Worm (Caenorhabditis elegans): Measurements from ENCODE around the gene nas-20.
A peak's percentile ranks its signal among the peaks of the same experiment; 100 is the strongest.

The nas-20 gene

ce11 chrV:11503081-11503751, 31.1 kb upstream of the nas-20 start, which contains the start of gene C55A6.12 (continued):
- TF ChIP-seq ceh-27 (GFP tag; optimal IDR thresholded peaks at IDR 0.05) (no peak), hrde-1 (tag; optimal IDR thresholded peaks at IDR 0.05; ENCODE audit: borderline replicate concordance) (no peak)

DNA sequence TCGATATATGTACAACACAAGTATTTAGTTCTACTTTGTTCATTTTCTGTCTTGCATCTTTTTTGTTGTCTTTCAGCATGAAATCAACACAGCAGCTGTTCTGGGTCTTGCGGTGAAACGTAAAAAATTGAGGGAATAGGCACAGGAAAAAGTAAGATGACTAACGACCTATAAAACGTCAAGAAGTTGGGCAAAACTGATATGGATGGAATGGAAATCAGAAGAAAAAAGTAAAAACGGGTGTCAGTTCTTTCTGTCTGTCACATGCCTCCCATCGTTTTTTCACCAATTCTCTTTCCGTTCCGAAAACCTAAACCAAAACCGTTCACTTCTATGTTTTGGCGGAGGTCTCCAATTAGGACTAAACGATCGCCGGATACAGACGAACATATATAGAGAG, 28.9 kb upstream of the nas-20 start:
- TF ChIP-seq athp-1 (tag; optimal IDR thresholded peaks at IDR 0.05) (no peak), nhr-80 (tag; optimal IDR thresholded peaks at IDR 0.05) (peak; percentile 60)

DNA sequence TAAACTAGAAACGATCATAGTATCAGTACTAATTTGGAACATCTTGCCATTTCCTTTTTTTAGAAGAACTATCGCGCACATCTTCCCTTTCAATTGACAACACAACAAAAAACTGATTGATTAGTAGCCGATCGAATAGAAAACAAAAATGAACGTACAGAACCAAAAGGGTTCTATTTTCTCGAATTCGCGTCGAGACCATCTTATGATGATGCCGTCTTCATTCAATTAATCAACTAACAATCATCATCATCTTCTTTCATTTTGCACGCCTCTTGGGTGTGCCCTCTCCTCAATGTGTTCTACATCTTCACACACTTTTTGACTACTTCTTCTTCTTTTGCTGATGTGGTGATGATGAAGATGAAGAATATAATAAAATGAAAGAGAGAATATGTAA, 27.7 kb upstream of the nas-20 start:
- TF ChIP-seq lag-1 (GFP tag; IDR thresholded peaks at IDR 0.05) (no peak), somi-1 (GFP tag; optimal IDR thresholded peaks at IDR 0.05) (peak; percentile 10), B0261.1 (tag; optimal IDR thresholded peaks at IDR 0.05) (no peak), zim-3 (tag; optimal IDR thresholded peaks at IDR 0.05) (no peak)

- TF ChIP-seq efl-1 (GFP tag; optimal IDR thresholded peaks at IDR 0.05) (no peak), ZK185.1 (tag; optimal IDR thresholded peaks at IDR 0.05; ENCODE audit: poor library complexity, severe bottlenecking) (no peak), ceh-79 (tag; optimal IDR thresholded peaks at IDR 0.05) (no peak), sdz-38 (tag; optimal IDR thresholded peaks at IDR 0.05) (no peak), nhr-90 (tag; optimal IDR thresholded peaks at IDR 0.05) (no peak), hmg-20 (GFP tag; IDR thresholded peaks at IDR 0.05) (no peak), let-607 (tag; optimal IDR thresholded peaks at IDR 0.05) (no peak), snpc-3.4 (tag; optimal IDR thresholded peaks at IDR 0.05) (no peak), gei-17 (GFP tag; optimal IDR thresholded peaks at IDR 0.05) (no peak)
Measured at ce11 chrV:11497475-11497874, 25.4 kb upstream of the nas-20 start.

ce11 chrV:11496283-11496682, 24.2 kb upstream of the nas-20 start, which contains the start of gene htrl-1:
Gene htrl-1, minus strand, starts transcription at chrV:11496383.
- no peak for TF ChIP-seq zfh-2 (GFP tag; conservative IDR thresholded peaks at IDR 0.05)
- no peak for TF ChIP-seq lin-40 (tag; optimal IDR thresholded peaks at IDR 0.05)
- no peak for TF ChIP-seq nhr-120 (GFP tag; IDR thresholded peaks at IDR 0.05)
- TF ChIP-seq snpc-4 (GFP tag; optimal IDR thresholded peaks at IDR 0.05): no peak
- no peak for TF ChIP-seq snpc-4 (tag; optimal IDR thresholded peaks at IDR 0.05)
- no peak for TF ChIP-seq rcor-1 (GFP tag; IDR thresholded peaks at IDR 0.05)
- TF ChIP-seq ztf-28 (GFP tag; IDR thresholded peaks at IDR 0.05): no peak

ce11 chrV:11492456-11492855, 20.3 kb upstream of the nas-20 start, which contains the start of gene T11F9.21:
Gene T11F9.21, plus strand, starts transcription at chrV:11492756.
- no peak for TF ChIP-seq F55B11.4 (tag; optimal IDR thresholded peaks at IDR 0.05; ENCODE audit: borderline replicate concordance, insufficient read depth)
- TF ChIP-seq fkh-3 (tag; optimal IDR thresholded peaks at IDR 0.05): no peak
- no peak for TF ChIP-seq madf-6 (GFP tag; IDR thresholded peaks at IDR 0.05)

ce11 chrV:11490382-11490781, 18.3 kb upstream of the nas-20 start, which contains the start of gene dhs-19:
Gene dhs-19, minus strand, starts transcription at chrV:11490482.
- TF ChIP-seq madf-3 (GFP tag; IDR thresholded peaks at IDR 0.05) (no peak), mcd-1 (GFP tag; IDR thresholded peaks at IDR 0.05) (no peak), dpl-1 (GFP tag; optimal IDR thresholded peaks at IDR 0.05) (no peak), rcor-1 (GFP tag; IDR thresholded peaks at IDR 0.05) (no peak), B0019.2 (GFP tag; conservative IDR thresholded peaks at IDR 0.05) (no peak), lin-35 (GFP tag; optimal IDR thresholded peaks at IDR 0.05) (no peak), cebp-2 (GFP tag; IDR thresholded peaks at IDR 0.05) (no peak), hmg-1.2 (GFP tag; IDR thresholded peaks at IDR 0.05) (no peak), ztf-22 (GFP tag; optimal IDR thresholded peaks at IDR 0.05) (no peak), tlf-1 (GFP tag; optimal IDR thresholded peaks at IDR 0.05) (no peak), atf-7 (tag; optimal IDR thresholded peaks at IDR 0.05) (no peak), fkh-3 (tag; optimal IDR thresholded peaks at IDR 0.05) (no peak), ztf-25 (GFP tag; IDR thresholded peaks at IDR 0.05) (no peak), lir-1 (GFP tag; conservative IDR thresholded peaks at IDR 0.05) (no peak)
